Fruit fly (Drosophila melanogaster): Measurements from ENCODE around the gene bves.

dm6 chrX:21125966-21126553 is 72.3 kb downstream of the bves start:
- TF ChIP-seq zen (tag; optimal IDR thresholded peaks at IDR 0.05) (no peak), sc (optimal IDR thresholded peaks at IDR 0.05) (no peak), sc (GFP tag; optimal IDR thresholded peaks at IDR 0.05) (no peak), Pdp1 (GFP tag; optimal IDR thresholded peaks at IDR 0.05) (no peak), inv (GFP tag; IDR thresholded peaks at IDR 0.05; ENCODE audit: partially characterized antibody) (no peak), CG3163 (GFP tag; optimal IDR thresholded peaks at IDR 0.05) (no peak), CG9932 (GFP tag; IDR thresholded peaks at IDR 0.05) (no peak), crol (GFP tag; IDR thresholded peaks at IDR 0.05) (no peak), Sox102F (GFP tag; optimal IDR thresholded peaks at IDR 0.05) (no peak), Dip2 (GFP tag; IDR thresholded peaks at IDR 0.05) (no peak)

Measured in whole organism, embryonic.